Fruit fly (Drosophila melanogaster): ENCODE data around the gene cpo.

dm6 chr3R:17897879-17898278 is 21.8 kb upstream of the cpo start:
- TF ChIP-seq CG1233 (GFP tag; optimal IDR thresholded peaks at IDR 0.05), result no peak
- TF ChIP-seq lov (optimal IDR thresholded peaks at IDR 0.05), result no peak
- TF ChIP-seq lov (GFP tag; IDR thresholded peaks at IDR 0.05), result no peak
- TF ChIP-seq nerfin-1 (tag; optimal IDR thresholded peaks at IDR 0.05), result no peak
- TF ChIP-seq Atf6 (GFP tag; IDR thresholded peaks at IDR 0.05), result no peak
- TF ChIP-seq pan (optimal IDR thresholded peaks at IDR 0.05), result no peak
- peak in 1 of 2 experiments; percentile 34 for TF ChIP-seq pan (GFP tag; optimal IDR thresholded peaks at IDR 0.05 in 1 of 2, IDR thresholded peaks at IDR 0.05 in 1 of 2)
- TF ChIP-seq Dll (GFP tag; IDR thresholded peaks at IDR 0.05; ENCODE audit: partially characterized antibody), result no peak
- TF ChIP-seq az2 (GFP tag; optimal IDR thresholded peaks at IDR 0.05), result no peak
- no peak for TF ChIP-seq CG11398 (GFP tag; optimal IDR thresholded peaks at IDR 0.05)
- TF ChIP-seq ato (GFP tag; IDR thresholded peaks at IDR 0.05; ENCODE audit: partially characterized antibody), result no peak
- TF ChIP-seq CG4424 (GFP tag; optimal IDR thresholded peaks at IDR 0.05), result no peak

Measured in whole organism, embryonic.